Fruit fly (Drosophila melanogaster): ENCODE data around the gene mRpL39.

The mRpL39 gene

DNA sequence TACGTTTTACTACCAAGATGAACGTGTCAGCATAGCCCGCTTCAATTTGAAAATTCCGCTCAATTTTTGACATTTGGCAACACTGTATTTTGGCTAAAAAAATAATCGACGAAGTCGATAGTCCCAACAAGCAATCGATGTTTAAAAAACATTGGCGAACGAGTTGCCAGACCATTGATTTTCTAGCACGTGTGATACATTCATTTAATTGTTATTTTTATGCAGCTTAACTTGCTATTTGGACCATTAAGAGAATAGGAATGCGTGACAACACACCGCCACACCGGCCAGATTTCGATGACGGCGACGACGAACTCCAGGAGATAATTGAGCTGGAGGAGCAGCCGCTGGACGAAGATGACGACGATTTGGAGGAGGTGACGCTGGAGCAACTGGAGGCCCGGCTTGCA, 16.8 kb downstream of the mRpL39 start, which contains the start of gene CG5114 (continued):
- no peak for TF ChIP-seq dl (GFP tag; optimal IDR thresholded peaks at IDR 0.05; ENCODE audit: insufficient read depth in 1 of 2, partially characterized antibody in 2 of 2)
- peak; percentile 31 for TF ChIP-seq brk (GFP tag; optimal IDR thresholded peaks at IDR 0.05)

DNA sequence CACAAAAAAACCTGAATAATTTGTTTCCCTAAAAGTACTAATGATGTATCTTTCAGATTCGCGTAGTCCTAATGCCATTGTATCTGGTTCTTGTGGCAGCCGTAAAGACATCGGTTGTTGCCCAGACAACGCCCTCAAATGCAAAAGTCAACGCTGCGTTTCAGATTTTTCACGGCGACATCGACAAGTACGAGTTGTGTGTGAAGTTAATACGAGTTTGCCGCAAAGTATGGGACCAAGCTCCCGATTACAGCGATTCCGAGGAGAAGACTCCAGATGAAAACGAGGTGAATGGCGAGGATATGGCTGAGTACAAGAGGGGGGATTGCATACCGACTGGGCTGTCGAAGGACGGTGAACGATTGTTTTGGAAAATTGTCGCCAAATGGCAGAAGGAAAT, 19.4 kb downstream of the mRpL39 start:
- TF ChIP-seq Abd-B (GFP tag; optimal IDR thresholded peaks at IDR 0.05) (no peak), lola (GFP tag; optimal IDR thresholded peaks at IDR 0.05) (no peak), HLH106 (tag; optimal IDR thresholded peaks at IDR 0.05) (no peak), br (GFP tag; optimal IDR thresholded peaks at IDR 0.05) (no peak), CG32264 (GFP tag; optimal IDR thresholded peaks at IDR 0.05) (no peak), sv (GFP tag; optimal IDR thresholded peaks at IDR 0.05) (no peak), h (GFP tag; optimal IDR thresholded peaks at IDR 0.05) (no peak)

DNA sequence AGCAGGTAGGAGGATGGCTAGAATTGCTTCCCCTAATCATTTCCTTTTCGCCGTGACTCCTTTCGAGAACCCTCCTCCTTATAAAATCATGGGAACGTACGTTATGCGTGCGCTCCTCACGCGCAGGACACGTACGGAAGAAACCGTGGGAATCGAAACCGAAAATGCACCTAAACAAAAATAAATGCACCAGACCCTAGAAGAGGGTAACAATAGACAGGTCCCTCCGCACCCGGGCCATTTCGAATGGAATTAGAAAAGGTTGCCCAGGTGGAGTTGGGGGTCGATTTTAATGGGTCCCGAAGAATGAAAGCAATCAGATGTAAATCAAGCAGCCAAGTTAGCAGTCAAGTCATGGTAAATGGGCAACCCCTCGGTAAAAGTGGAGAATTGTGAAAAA, 20.1 kb downstream of the mRpL39 start, which contains the start of gene CG3349:
Gene CG3349, plus strand, starts transcription at position 289 of the 400 bp plus-strand sequence.
- TF ChIP-seq Dfd (GFP tag; optimal IDR thresholded peaks at IDR 0.05) (no peak), pan (optimal IDR thresholded peaks at IDR 0.05) (no peak), GATAd (GFP tag; optimal IDR thresholded peaks at IDR 0.05) (no peak)

DNA sequence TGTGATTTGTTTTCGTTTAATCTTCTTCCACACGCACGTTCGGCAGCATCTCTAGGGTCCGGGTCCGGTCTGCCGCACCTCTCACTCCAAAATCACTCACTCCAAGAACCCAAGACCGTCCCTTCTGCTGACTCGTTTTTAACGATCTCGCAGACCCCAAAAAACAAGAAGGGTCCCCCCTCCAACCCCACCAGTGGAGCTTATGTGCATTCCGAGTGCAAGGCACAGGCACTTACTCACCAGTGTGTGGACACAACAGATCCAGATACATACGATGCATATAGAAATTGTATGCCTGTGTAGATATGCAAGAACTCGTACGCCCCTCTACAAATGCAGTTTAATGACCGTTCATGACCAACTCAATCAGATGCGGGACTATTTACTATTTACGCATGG, 21.0 kb downstream of the mRpL39 start:
- peak; percentile 47 for TF ChIP-seq psq (GFP tag; optimal IDR thresholded peaks at IDR 0.05)
- TF ChIP-seq Dif (GFP tag; optimal IDR thresholded peaks at IDR 0.05; ENCODE audit: partially characterized antibody), result peak; percentile 79
- TF ChIP-seq Vsx2 (GFP tag; optimal IDR thresholded peaks at IDR 0.05; ENCODE audit: partially characterized antibody), result peak; percentile 79
- peak; percentile 64 for TF ChIP-seq fru (GFP tag; optimal IDR thresholded peaks at IDR 0.05)
- TF ChIP-seq Dfd (GFP tag; optimal IDR thresholded peaks at IDR 0.05), result no peak
- peak; percentile 3 for TF ChIP-seq br (GFP tag; optimal IDR thresholded peaks at IDR 0.05)
- TF ChIP-seq brk (GFP tag; optimal IDR thresholded peaks at IDR 0.05), result no peak
- peak in 1 of 2 experiments; percentile 49 for TF ChIP-seq dl (GFP tag; optimal IDR thresholded peaks at IDR 0.05; ENCODE audit: insufficient read depth in 1 of 2, partially characterized antibody in 2 of 2)
- peak; percentile 72 for TF ChIP-seq Hr83 (GFP tag; optimal IDR thresholded peaks at IDR 0.05; ENCODE audit: poor library complexity, severe bottlenecking)
- no peak for TF ChIP-seq HLH106 (tag; optimal IDR thresholded peaks at IDR 0.05)
- peak; percentile 5 for TF ChIP-seq CrebA (GFP tag; optimal IDR thresholded peaks at IDR 0.05; ENCODE audit: borderline replicate concordance)

DNA sequence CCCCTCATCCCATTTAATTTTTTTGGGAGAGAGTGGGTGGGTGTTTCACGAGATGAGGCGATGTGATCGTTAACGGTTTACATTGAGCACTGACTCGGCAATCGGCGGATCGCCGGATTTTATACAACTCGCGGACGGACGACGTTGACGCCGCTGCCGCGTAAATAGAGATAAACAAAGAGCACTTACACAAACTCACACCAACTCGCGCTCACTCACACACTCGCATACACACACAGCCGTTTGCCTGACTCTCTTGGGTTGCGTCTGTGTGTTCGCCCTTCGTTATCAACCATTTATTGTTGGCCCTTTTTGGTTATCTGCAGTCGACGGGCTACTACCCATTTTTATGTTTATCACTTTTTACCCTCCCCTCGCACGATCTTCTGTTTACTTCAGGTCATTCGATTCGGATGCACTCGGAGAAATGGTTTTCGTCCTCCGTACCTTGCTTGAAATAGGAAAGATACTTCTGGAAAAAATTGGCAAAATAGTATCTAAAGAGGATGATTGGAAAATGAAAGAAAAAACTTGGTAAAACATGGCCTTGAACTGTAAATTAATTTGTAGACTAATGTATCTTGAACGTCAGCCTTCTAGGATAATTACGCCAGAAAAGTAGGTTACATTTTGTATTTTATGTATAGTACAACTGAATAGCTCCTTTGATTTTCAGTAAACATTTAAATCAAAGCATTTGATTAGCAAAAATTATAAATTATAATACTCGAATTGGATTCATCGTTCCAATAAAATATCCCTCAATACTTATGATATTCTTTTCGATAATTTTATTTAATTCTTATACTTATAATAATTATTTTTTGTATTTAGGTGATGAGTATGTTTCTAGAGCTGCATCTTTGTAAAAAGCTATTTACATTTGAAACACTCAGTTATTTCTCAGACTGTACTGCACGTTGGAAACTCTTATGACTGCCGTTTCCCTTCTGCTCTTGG, 21.6 kb downstream of the mRpL39 start:
- TF ChIP-seq OdsH (GFP tag; optimal IDR thresholded peaks at IDR 0.05) (no peak), tai (GFP tag; optimal IDR thresholded peaks at IDR 0.05) (peak; percentile 12), CG9705 (GFP tag; optimal IDR thresholded peaks at IDR 0.05) (no peak), Hnf4 (GFP tag; optimal IDR thresholded peaks at IDR 0.05) (no peak), br (GFP tag; optimal IDR thresholded peaks at IDR 0.05) (no peak), Myc (optimal IDR thresholded peaks at IDR 0.05) (no peak), brk (GFP tag; optimal IDR thresholded peaks at IDR 0.05) (no peak), GATAd (GFP tag; optimal IDR thresholded peaks at IDR 0.05) (peak; percentile 17), Vsx2 (GFP tag; optimal IDR thresholded peaks at IDR 0.05; ENCODE audit: partially characterized antibody) (no peak), HLH106 (tag; optimal IDR thresholded peaks at IDR 0.05) (peak; percentile 50), woc (GFP tag; optimal IDR thresholded peaks at IDR 0.05) (peak; percentile 29), Rel (GFP tag; optimal IDR thresholded peaks at IDR 0.05) (no peak), Rel (tag; optimal IDR thresholded peaks at IDR 0.05) (no peak), h (GFP tag; optimal IDR thresholded peaks at IDR 0.05) (peak; percentile 17), N (GFP tag; optimal IDR thresholded peaks at IDR 0.05) (no peak), Sp1 (GFP tag; optimal IDR thresholded peaks at IDR 0.05) (peak; percentile 58), dmrt93B (GFP tag; optimal IDR thresholded peaks at IDR 0.05) (peak; percentile 40), rgr (GFP tag; optimal IDR thresholded peaks at IDR 0.05) (peak; percentile 20), foxo (GFP tag; optimal IDR thresholded peaks at IDR 0.05) (peak in 1 of 2 experiments; percentile 59), Abd-B (GFP tag; optimal IDR thresholded peaks at IDR 0.05) (no peak), lola (GFP tag; optimal IDR thresholded peaks at IDR 0.05) (no peak), Mio (GFP tag; optimal IDR thresholded peaks at IDR 0.05) (no peak), usp (GFP tag; optimal IDR thresholded peaks at IDR 0.05) (no peak), fru (GFP tag; optimal IDR thresholded peaks at IDR 0.05) (peak; percentile 76), ey (GFP tag; optimal IDR thresholded peaks at IDR 0.05) (peak; percentile 28), sv (GFP tag; optimal IDR thresholded peaks at IDR 0.05) (no peak), dsf (GFP tag; optimal IDR thresholded peaks at IDR 0.05; ENCODE audit: borderline replicate concordance) (no peak), CrebA (GFP tag; optimal IDR thresholded peaks at IDR 0.05; ENCODE audit: borderline replicate concordance) (no peak), Hr78 (GFP tag; optimal IDR thresholded peaks at IDR 0.05) (no peak), pan (optimal IDR thresholded peaks at IDR 0.05) (no peak), psq (GFP tag; optimal IDR thresholded peaks at IDR 0.05) (peak; percentile 80), Hr83 (GFP tag; optimal IDR thresholded peaks at IDR 0.05; ENCODE audit: poor library complexity, severe bottlenecking) (no peak), Dfd (GFP tag; optimal IDR thresholded peaks at IDR 0.05) (no peak), Jra (GFP tag; optimal IDR thresholded peaks at IDR 0.05) (no peak), dl (GFP tag; optimal IDR thresholded peaks at IDR 0.05; ENCODE audit: insufficient read depth in 1 of 2, partially characterized antibody in 2 of 2) (no peak), CG32264 (GFP tag; optimal IDR thresholded peaks at IDR 0.05) (no peak)

All from whole organism, wandering third instar larva.